Worm (Caenorhabditis elegans) whole organism, L1 larva: ENCODE results near the gene F28B12.1.

Experiments
- C34B4.2 ChIP-seq: sonication (generic microtip); optimal IDR thresholded peaks from 2 replicates; lab custom pipeline; 2017; ENCODE audit warnings: mild to moderate bottlenecking, missing genetic modification characterization, missing compliant biosample characterization
- alr-1 ChIP-seq: fragments of 200-800 bp; sonication (Bioruptor generic); optimal IDR thresholded peaks from 2 replicates; lab custom pipeline; 2018; ENCODE audit warnings: borderline replicate concordance, mild to moderate bottlenecking, missing genetic modification characterization, missing compliant biosample characterization
- blmp-1 ChIP-seq: fragments of 150-350 bp; optimal IDR thresholded peaks from 2 replicates; lab custom pipeline; 2014; ENCODE audit warnings: missing biosample characterization, missing genetic modification characterization
- ceh-82 ChIP-seq, 3 experiments: fragments of 150-350 bp in 1 of 3; sonication (generic microtip) in 2 of 3; optimal IDR thresholded peaks; 2 replicates each; lab custom pipeline; 2014 to 2017; ENCODE audit warnings: missing biosample characterization in 3 of 3, missing genetic modification characterization in 3 of 3
- ceh-90 ChIP-seq: sonication (generic microtip); optimal IDR thresholded peaks from 2 replicates; lab custom pipeline; 2016; ENCODE audit warnings: missing genetic modification characterization, missing compliant biosample characterization
- ces-1 ChIP-seq: fragments of 150-350 bp; optimal IDR thresholded peaks from 2 replicates; lab custom pipeline; 2014; ENCODE audit warnings: missing biosample characterization, missing genetic modification reagents, missing genetic modification characterization
- dpl-1 ChIP-seq, 3 experiments: fragments of 150-350 bp in 2 of 3; sonication (generic microtip) in 1 of 3; optimal IDR thresholded peaks; 2 replicates each; lab custom pipeline; 2014 to 2017; ENCODE audit warnings: missing biosample characterization in 3 of 3, missing genetic modification characterization in 3 of 3, missing genetic modification reagents in 3 of 3
- efl-1 ChIP-seq, 4 experiments: fragments of 150-350 bp; optimal IDR thresholded peaks in 3 of 4; peaks in 1 of 4; 1 replicate in 1 of 4; 2 replicates in 3 of 4; lab custom pipeline; 2014; ENCODE audit warnings: missing biosample characterization in 2 of 4, missing genetic modification characterization in 2 of 4, missing genetic modification reagents in 2 of 4
- egl-13 ChIP-seq: sonication (generic microtip); optimal IDR thresholded peaks from 2 replicates; lab custom pipeline; 2016; ENCODE audit warnings: missing genotype, missing genetic modification reagents, missing genetic modification characterization, missing compliant biosample characterization
- egl-27 ChIP-seq, 2 experiments: fragments of 150-350 bp in 1 of 2; sonication (generic microtip); optimal IDR thresholded peaks; 3 replicates each; lab custom pipeline; 2017 to 2018; ENCODE audit warnings: missing biosample characterization in 2 of 2, missing genetic modification characterization in 2 of 2, missing genetic modification reagents in 2 of 2
- elt-2 ChIP-seq: sonication (generic microtip); optimal IDR thresholded peaks from 2 replicates; lab custom pipeline; 2016; ENCODE audit warnings: missing genetic modification characterization, mild to moderate bottlenecking, inconsistent platforms, missing compliant biosample characterization, missing genetic modification reagents
- fkh-4 ChIP-seq: sonication (generic microtip); optimal IDR thresholded peaks from 2 replicates; lab custom pipeline; 2016; ENCODE audit warnings: missing compliant biosample characterization, missing genetic modification characterization, borderline replicate concordance
- fkh-8 ChIP-seq: sonication (generic microtip); optimal IDR thresholded peaks from 2 replicates; lab custom pipeline; 2016; ENCODE audit warnings: mild to moderate bottlenecking, missing genetic modification characterization, missing compliant biosample characterization
- fos-1 ChIP-seq: fragments of 150-350 bp; optimal IDR thresholded peaks from 2 replicates; lab custom pipeline; 2014; ENCODE audit warnings: missing biosample characterization, missing genetic modification characterization
- hlh-17 ChIP-seq: fragments of 200-800 bp; sonication (Bioruptor generic); optimal IDR thresholded peaks from 2 replicates; lab custom pipeline; 2018; ENCODE audit warnings: missing genetic modification characterization, mild to moderate bottlenecking, missing compliant biosample characterization, moderate library complexity, borderline replicate concordance
- irx-1 ChIP-seq: sonication (generic microtip); optimal IDR thresholded peaks from 2 replicates; lab custom pipeline; 2016; ENCODE audit warnings: missing genetic modification characterization, missing compliant biosample characterization
- jun-1 ChIP-seq: fragments of 150-350 bp; optimal IDR thresholded peaks from 2 replicates; lab custom pipeline; 2014; ENCODE audit warnings: missing biosample characterization, missing genetic modification reagents, missing genetic modification characterization
- lin-15B ChIP-seq: fragments of 150-350 bp; sonication (generic microtip); optimal IDR thresholded peaks from 3 replicates; lab custom pipeline; 2014; ENCODE audit warnings: missing biosample characterization, missing genetic modification characterization
- lin-35 ChIP-seq, 2 experiments: fragments of 150-350 bp; optimal IDR thresholded peaks; 2 replicates each; lab custom pipeline; 2014; ENCODE audit warnings: missing biosample characterization in 2 of 2, missing genetic modification characterization in 2 of 2, missing genetic modification reagents in 2 of 2
- lin-39 ChIP-seq: fragments of 150-350 bp; optimal IDR thresholded peaks from 2 replicates; lab custom pipeline; 2014; ENCODE audit warnings: missing biosample characterization, missing genetic modification reagents, missing genetic modification characterization
- lir-3 ChIP-seq: sonication (generic microtip); optimal IDR thresholded peaks from 2 replicates; lab custom pipeline; 2016; ENCODE audit warnings: mild to moderate bottlenecking, missing genetic modification characterization, moderate library complexity, missing compliant biosample characterization; ENCODE audit not compliant: poor library complexity
- lsy-2 ChIP-seq, 2 experiments: fragments of 150-350 bp; optimal IDR thresholded peaks; 2 replicates each; lab custom pipeline; 2014; ENCODE audit warnings: missing biosample characterization in 2 of 2, missing genetic modification characterization in 2 of 2
- mdl-1 ChIP-seq, 2 experiments: fragments of 150-350 bp; optimal IDR thresholded peaks; 2 replicates each; lab custom pipeline; 2014 to 2017; ENCODE audit warnings: missing biosample characterization in 2 of 2, missing genetic modification characterization in 2 of 2, inconsistent platforms in 1 of 2
- mef-2 ChIP-seq: fragments of 150-350 bp; optimal IDR thresholded peaks from 2 replicates; lab custom pipeline; 2014; ENCODE audit warnings: missing biosample characterization, missing genetic modification characterization
- mep-1 ChIP-seq: fragments of 150-350 bp; optimal IDR thresholded peaks from 2 replicates; lab custom pipeline; 2014; ENCODE audit warnings: missing biosample characterization, missing genetic modification characterization
- nhr-11 ChIP-seq: fragments of 150-350 bp; optimal IDR thresholded peaks from 2 replicates; lab custom pipeline; 2014; ENCODE audit warnings: missing biosample characterization, missing genetic modification characterization
- nhr-12 ChIP-seq: sonication (generic microtip); optimal IDR thresholded peaks from 2 replicates; lab custom pipeline; 2017; ENCODE audit warnings: missing biosample characterization, missing genetic modification characterization
- nhr-47 ChIP-seq: sonication (generic microtip); optimal IDR thresholded peaks from 2 replicates; lab custom pipeline; 2016; ENCODE audit warnings: mild to moderate bottlenecking, missing genetic modification characterization, moderate library complexity, missing compliant biosample characterization
- nhr-71 ChIP-seq: sonication (generic microtip); optimal IDR thresholded peaks from 2 replicates; lab custom pipeline; 2016; ENCODE audit warnings: mild to moderate bottlenecking, missing genetic modification characterization, moderate library complexity, missing compliant biosample characterization
- nhr-76 ChIP-seq: sonication (generic microtip); optimal IDR thresholded peaks from 2 replicates; lab custom pipeline; 2017; ENCODE audit warnings: missing biosample characterization, missing genetic modification characterization
- nhr-85 ChIP-seq: sonication (generic microtip); peaks from one replicate; lab custom pipeline; 2016; ENCODE audit warnings: missing genetic modification characterization, inconsistent platforms, missing compliant biosample characterization
- nhr-90 ChIP-seq: sonication (generic microtip); optimal IDR thresholded peaks from 2 replicates; lab custom pipeline; 2016; ENCODE audit warnings: mild to moderate bottlenecking, missing genetic modification characterization, missing compliant biosample characterization; ENCODE audit not compliant: poor library complexity
- skn-1 ChIP-seq: fragments of 150-350 bp; optimal IDR thresholded peaks from 2 replicates; lab custom pipeline; 2014; ENCODE audit warnings: missing biosample characterization, missing genetic modification characterization
- snpc-4 ChIP-seq: fragments of 150-350 bp; optimal IDR thresholded peaks from 2 replicates; lab custom pipeline; 2014; ENCODE audit warnings: missing biosample characterization, missing genetic modification characterization
- sox-4 ChIP-seq: sonication (generic microtip); optimal IDR thresholded peaks from 2 replicates; lab custom pipeline; 2016; ENCODE audit warnings: missing genetic modification characterization, missing compliant biosample characterization
- sptf-1 ChIP-seq: fragments of 150-350 bp; optimal IDR thresholded peaks from 2 replicates; lab custom pipeline; 2014; ENCODE audit warnings: missing biosample characterization, missing genetic modification characterization
- swsn-7 ChIP-seq: sonication (generic microtip); optimal IDR thresholded peaks from 2 replicates; lab custom pipeline; 2016; ENCODE audit warnings: missing genetic modification characterization, missing compliant biosample characterization
- tbx-2 ChIP-seq: sonication (generic microtip); optimal IDR thresholded peaks from 2 replicates; lab custom pipeline; 2016; ENCODE audit warnings: missing genetic modification characterization, missing compliant biosample characterization
- tlp-1 ChIP-seq: fragments of 150-350 bp; optimal IDR thresholded peaks from 2 replicates; lab custom pipeline; 2014; ENCODE audit warnings: missing biosample characterization, missing genetic modification characterization
- unc-30 ChIP-seq: sonication (generic microtip); optimal IDR thresholded peaks from 2 replicates; lab custom pipeline; 2017; ENCODE audit warnings: missing biosample characterization, missing genetic modification characterization
- unc-98 ChIP-seq: fragments of 200-800 bp; sonication (Bioruptor generic); IDR thresholded peaks from 2 replicates; pipeline ENCODE4 v1.3.6; 2022; ENCODE audit warnings: missing genetic modification characterization, missing compliant biosample characterization
- xbp-1 ChIP-seq: sonication (generic microtip); optimal IDR thresholded peaks from 2 replicates; lab custom pipeline; 2016; ENCODE audit warnings: missing genetic modification characterization, missing compliant biosample characterization
- zip-4 ChIP-seq: fragments of 200-800 bp; sonication (Bioruptor generic); optimal IDR thresholded peaks from 2 replicates; lab custom pipeline; 2018; ENCODE audit warnings: mild to moderate bottlenecking, missing genetic modification characterization, moderate library complexity, missing compliant biosample characterization
- ztf-11 ChIP-seq, 2 experiments: sonication (generic microtip); optimal IDR thresholded peaks; 2 replicates each; lab custom pipeline; 2016 to 2017; ENCODE audit warnings: missing genetic modification characterization in 2 of 2, missing biosample characterization in 1 of 2, missing compliant biosample characterization in 1 of 2

F28B12.1 gene

DNA sequence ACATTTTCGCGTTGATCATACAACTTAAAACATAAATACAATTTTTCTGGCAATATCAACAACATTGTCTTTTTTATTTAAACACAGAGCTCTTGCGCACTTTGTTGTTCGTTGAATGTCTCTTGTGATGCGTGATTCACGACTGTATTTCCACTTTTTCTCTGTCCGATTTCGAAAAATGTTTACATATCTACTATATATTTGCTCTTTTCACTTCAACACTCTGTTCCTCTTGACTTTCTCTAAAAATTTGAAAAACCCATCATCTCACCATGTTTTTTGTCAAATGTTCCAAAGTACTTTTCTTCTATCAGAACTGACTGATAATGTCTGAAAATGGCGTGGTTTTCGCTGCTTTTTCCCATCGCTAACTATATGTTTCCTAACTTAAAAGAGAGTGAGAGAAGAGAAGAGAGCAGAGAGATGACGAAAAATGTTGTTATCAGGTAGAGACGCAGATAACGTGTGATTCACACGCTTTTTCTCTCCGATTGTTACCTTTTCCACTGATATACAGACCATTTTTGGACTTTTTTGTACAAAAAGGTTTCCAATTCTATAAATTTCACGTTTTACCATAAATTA is 30.7 kb upstream of the F28B12.1 start (continued):
- TF ChIP-seq jun-1 (tag; lab: Kevin White, UChicago): peak; percentile 7
- peak in 1 of 2 experiments; percentile 19 for TF ChIP-seq lsy-2 (tag; optimal IDR thresholded peaks at IDR 0.05; lab: Kevin White, UChicago)
- peak in 1 of 2 experiments; percentile 36 for TF ChIP-seq lin-35 (GFP tag; optimal IDR thresholded peaks at IDR 0.05; lab: Kevin White, UChicago)
- no peak for TF ChIP-seq C34B4.2
- no peak for TF ChIP-seq swsn-7

DNA sequence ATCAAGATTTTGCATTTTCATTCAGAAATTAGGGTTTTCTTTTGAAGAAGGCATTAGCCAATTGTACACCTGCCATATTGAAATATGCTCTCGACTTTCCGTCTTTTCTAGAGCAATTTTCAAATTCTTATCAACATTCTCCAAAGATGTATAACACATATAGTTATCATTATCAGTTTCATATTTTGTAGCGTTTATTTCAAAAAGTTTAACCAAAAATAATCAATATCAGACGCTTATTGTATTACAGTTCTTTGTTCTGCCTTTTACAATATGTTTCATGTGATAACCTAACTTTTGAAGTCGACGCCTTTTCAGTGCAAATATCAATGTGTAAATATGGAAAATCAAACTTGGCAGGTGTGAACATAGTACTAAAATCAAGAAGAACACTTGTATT is 28.8 kb upstream of the F28B12.1 start:
- TF ChIP-seq nhr-90 (no peak), lin-15B (tag; lab: Kevin White, UChicago) (no peak), sptf-1 (no peak), elt-2 (tag; lab: Kevin White, UChicago) (peak; percentile 65), mdl-1 (tag; optimal IDR thresholded peaks at IDR 0.05; lab: Kevin White, UChicago) (no peak), efl-1 (optimal IDR thresholded peaks at IDR 0.05; lab: Kevin White, UChicago) (no peak), efl-1 (GFP tag; optimal IDR thresholded peaks at IDR 0.05 in 1 of 2; lab: Kevin White, UChicago) (no peak)

DNA sequence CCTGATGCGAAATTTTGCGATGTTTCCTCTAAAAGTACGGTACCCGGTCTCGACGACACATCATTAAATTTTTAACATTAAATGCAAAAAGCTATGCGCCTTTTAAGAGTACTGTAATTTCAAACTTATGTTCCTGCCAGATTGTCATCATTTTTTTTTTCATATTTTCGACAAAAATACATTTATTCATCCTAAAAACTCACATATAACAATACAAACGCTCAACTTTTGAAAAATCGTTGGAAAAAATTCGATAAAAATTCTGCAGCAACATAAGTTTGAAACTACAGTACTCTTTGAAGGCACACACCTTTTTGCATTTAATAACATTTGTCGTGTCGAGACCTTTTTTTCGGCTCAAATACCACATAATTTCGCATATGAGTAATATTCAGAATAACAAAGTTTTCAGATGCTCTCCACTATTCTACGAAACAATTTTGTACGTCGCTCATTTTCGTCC is 25.7 kb upstream of the F28B12.1 start, which contains the start of gene frh-1:
TSS of gene frh-1 (plus strand) at position 413 of the 463 bp plus-strand sequence.
- TF ChIP-seq lin-35 (GFP tag; optimal IDR thresholded peaks at IDR 0.05; lab: Kevin White, UChicago): no peak
- TF ChIP-seq fkh-8: no peak
- TF ChIP-seq ztf-11 (tag; optimal IDR thresholded peaks at IDR 0.05; lab: Kevin White, UChicago): no peak
- no peak for TF ChIP-seq fkh-4 (tag; lab: Kevin White, UChicago)
- no peak for TF ChIP-seq unc-98 (GFP tag; lab: Robert Waterston, UW)
- TF ChIP-seq nhr-76 (tag; lab: Kevin White, UChicago): no peak
- TF ChIP-seq ces-1 (GFP tag; lab: Kevin White, UChicago): no peak
- TF ChIP-seq alr-1 (tag; lab: Kevin White, UChicago): no peak
- TF ChIP-seq tbx-2 (tag; lab: Kevin White, UChicago): no peak

DNA sequence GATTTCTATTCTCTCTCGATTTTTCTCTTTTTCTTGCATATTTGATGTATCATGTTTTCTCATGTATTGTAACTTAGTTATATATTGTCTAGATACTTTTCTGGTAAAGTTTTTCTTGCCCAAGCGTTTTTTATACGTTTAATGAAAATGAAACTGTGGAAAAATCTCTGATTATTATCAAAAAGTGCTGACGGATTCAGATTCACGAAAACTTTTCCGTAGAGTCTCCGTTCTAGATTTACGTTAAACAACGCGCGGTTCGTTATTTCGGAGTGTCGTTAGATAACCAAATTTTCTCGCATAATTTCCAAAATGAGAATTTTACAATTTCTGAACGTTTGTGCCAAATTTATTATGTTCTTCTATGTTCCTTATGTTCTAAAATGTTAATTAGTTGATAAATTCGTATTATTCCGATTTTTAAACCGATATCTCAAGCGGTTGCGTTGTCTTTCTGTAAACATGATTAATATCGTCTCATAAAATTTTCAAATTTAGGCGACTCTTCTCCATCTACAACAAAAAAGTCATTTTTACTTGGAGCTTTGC is 24.5 kb upstream of the F28B12.1 start, which contains the start of gene ptp-2:
TSS of gene ptp-2 (plus strand) at position 499 of the 549 bp plus-strand sequence.
- TF ChIP-seq lir-3 (peak; percentile 38), zip-4 (GFP tag; lab: Kevin White, UChicago) (no peak), tbx-2 (tag; lab: Kevin White, UChicago) (peak; percentile 10), nhr-11 (tag; lab: Kevin White, UChicago) (no peak), sox-4 (tag; lab: Kevin White, UChicago) (no peak), swsn-7 (peak; percentile 36), hlh-17 (no peak), dpl-1 (GFP tag; optimal IDR thresholded peaks at IDR 0.05; lab: Kevin White, UChicago) (peak; percentile 16 to 62 (median 41)), mep-1 (tag; lab: Kevin White, UChicago) (peak; percentile 22), skn-1 (tag; lab: Kevin White, UChicago) (peak; percentile 31), mef-2 (tag; lab: Kevin White, UChicago) (no peak), C34B4.2 (no peak), fos-1 (tag; lab: Kevin White, UChicago) (no peak), lin-39 (tag; lab: Kevin White, UChicago) (no peak), egl-13 (peak; percentile 12), ceh-90 (tag; lab: Kevin White, UChicago) (no peak), lin-35 (GFP tag; optimal IDR thresholded peaks at IDR 0.05; lab: Kevin White, UChicago) (peak; percentile 27 to 57), nhr-47 (tag; lab: Kevin White, UChicago) (peak; percentile 56), sptf-1 (no peak), jun-1 (tag; lab: Kevin White, UChicago) (no peak), unc-30 (tag; lab: Kevin White, UChicago) (no peak), nhr-12 (no peak), egl-27 (tag; optimal IDR thresholded peaks at IDR 0.05; lab: Kevin White, UChicago) (no peak), efl-1 (optimal IDR thresholded peaks at IDR 0.05; lab: Kevin White, UChicago) (peak; percentile 47 to 58), efl-1 (GFP tag; optimal IDR thresholded peaks at IDR 0.05 in 1 of 2; lab: Kevin White, UChicago) (peak; percentile 48 to 92), nhr-71 (tag; lab: Kevin White, UChicago) (peak; percentile 65), snpc-4 (tag; lab: Kevin White, UChicago) (no peak), nhr-85 (tag; lab: Kevin White, UChicago) (peak; percentile 72), ceh-82 (tag; optimal IDR thresholded peaks at IDR 0.05; lab: Kevin White, UChicago) (peak in 1 of 3 experiments; percentile 24), tlp-1 (no peak), xbp-1 (tag; lab: Kevin White, UChicago) (peak; percentile 22), irx-1 (tag; lab: Kevin White, UChicago) (peak; percentile 34), blmp-1 (tag; lab: Kevin White, UChicago) (peak; percentile 41)
